Fruit fly (Drosophila melanogaster): Measurements from ENCODE around the gene CG1647.
A peak's percentile ranks its signal among the peaks of the same experiment; 100 is the strongest.

Gene CG1647

dm6 chr3R:28805164-28805563, 14.9 kb upstream of the CG1647 start (continued):
- TF ChIP-seq Ada2b (GFP tag; IDR thresholded peaks at IDR 0.05): no peak
- TF ChIP-seq CG18011 (GFP tag; optimal IDR thresholded peaks at IDR 0.05): no peak
- TF ChIP-seq tna (GFP tag; IDR thresholded peaks at IDR 0.05; ENCODE audit: partially characterized antibody): no peak
- peak; percentile 24 for TF ChIP-seq CG2120 (GFP tag; optimal IDR thresholded peaks at IDR 0.05)
- no peak for TF ChIP-seq nom (GFP tag; optimal IDR thresholded peaks at IDR 0.05)
- TF ChIP-seq sd (tag; optimal IDR thresholded peaks at IDR 0.05): no peak
- TF ChIP-seq CG12942 (GFP tag; optimal IDR thresholded peaks at IDR 0.05): no peak
- no peak for TF ChIP-seq CG32772 (GFP tag; IDR thresholded peaks at IDR 0.05)
- TF ChIP-seq CG31224 (GFP tag; IDR thresholded peaks at IDR 0.05): no peak
- no peak for TF ChIP-seq dan (GFP tag; IDR thresholded peaks at IDR 0.05)
- no peak for TF ChIP-seq slbo (GFP tag; IDR thresholded peaks at IDR 0.05)
- no peak for TF ChIP-seq scrt (GFP tag; optimal IDR thresholded peaks at IDR 0.05)
- TF ChIP-seq CG3995 (GFP tag; optimal IDR thresholded peaks at IDR 0.05): no peak
- TF ChIP-seq CkIIα-i1 (GFP tag; IDR thresholded peaks at IDR 0.05): no peak
- TF ChIP-seq trh (GFP tag; optimal IDR thresholded peaks at IDR 0.05): no peak
- peak; percentile 76 for TF ChIP-seq nmo (GFP tag; optimal IDR thresholded peaks at IDR 0.05)
- no peak for TF ChIP-seq pfk (GFP tag; optimal IDR thresholded peaks at IDR 0.05)
- TF ChIP-seq ewg (GFP tag; optimal IDR thresholded peaks at IDR 0.05): no peak
- peak; percentile 29 for TF ChIP-seq CG16815 (GFP tag; optimal IDR thresholded peaks at IDR 0.05)
- TF ChIP-seq CG9817 (tag; optimal IDR thresholded peaks at IDR 0.05): no peak
- TF ChIP-seq chm (GFP tag; IDR thresholded peaks at IDR 0.05): no peak
- TF ChIP-seq CG1529 (GFP tag; optimal IDR thresholded peaks at IDR 0.05): no peak
- no peak for TF ChIP-seq CG8359 (GFP tag; optimal IDR thresholded peaks at IDR 0.05; ENCODE audit: borderline replicate concordance)
- no peak for TF ChIP-seq Nf-YC (tag; optimal IDR thresholded peaks at IDR 0.05)
- TF ChIP-seq Xrp1 (GFP tag; IDR thresholded peaks at IDR 0.05): no peak
- TF ChIP-seq Stat92E (GFP tag; optimal IDR thresholded peaks at IDR 0.05): no peak
- TF ChIP-seq pho (GFP tag; optimal IDR thresholded peaks at IDR 0.05): no peak
- no peak for TF ChIP-seq CG3163 (GFP tag; optimal IDR thresholded peaks at IDR 0.05)
- no peak for TF ChIP-seq CG30020 (tag; optimal IDR thresholded peaks at IDR 0.05)
- no peak for TF ChIP-seq abd-A (tag; optimal IDR thresholded peaks at IDR 0.05)
- no peak for TF ChIP-seq CG17802 (tag; optimal IDR thresholded peaks at IDR 0.05)
- no peak for TF ChIP-seq fd102C (GFP tag; optimal IDR thresholded peaks at IDR 0.05)
- no peak for TF ChIP-seq p53 (GFP tag; optimal IDR thresholded peaks at IDR 0.05)
- no peak for TF ChIP-seq dimm (GFP tag; IDR thresholded peaks at IDR 0.05)
- no peak for TF ChIP-seq HmgZ (tag; optimal IDR thresholded peaks at IDR 0.05)
- no peak for TF ChIP-seq twi (tag; optimal IDR thresholded peaks at IDR 0.05)
- no peak for TF ChIP-seq CG32767 (GFP tag; IDR thresholded peaks at IDR 0.05)
- no peak for TF ChIP-seq unc-4 (GFP tag; IDR thresholded peaks at IDR 0.05; ENCODE audit: partially characterized antibody)
- no peak for TF ChIP-seq CG10959 (GFP tag; IDR thresholded peaks at IDR 0.05)
- no peak for TF ChIP-seq CG10321 (GFP tag; IDR thresholded peaks at IDR 0.05)
- TF ChIP-seq CG9797 (GFP tag; optimal IDR thresholded peaks at IDR 0.05): no peak
- peak; percentile 38 for TF ChIP-seq CG9932 (GFP tag; IDR thresholded peaks at IDR 0.05)
- TF ChIP-seq CG13296 (GFP tag; optimal IDR thresholded peaks at IDR 0.05): no peak
- TF ChIP-seq stc (GFP tag; IDR thresholded peaks at IDR 0.05): no peak
- TF ChIP-seq Kr (GFP tag; optimal IDR thresholded peaks at IDR 0.05): no peak
- TF ChIP-seq CG12391 (tag; optimal IDR thresholded peaks at IDR 0.05): peak; percentile 29
- TF ChIP-seq Poxn (GFP tag; IDR thresholded peaks at IDR 0.05): no peak
- no peak for TF ChIP-seq da (GFP tag; optimal IDR thresholded peaks at IDR 0.05)
- 0 out of 2 replicates have a peak, but pooled peaks have one; percentile 15 for TF ChIP-seq wor (GFP tag; IDR thresholded peaks at IDR 0.05)
- no peak for TF ChIP-seq CG31388 (GFP tag; optimal IDR thresholded peaks at IDR 0.05)
- no peak for TF ChIP-seq ro (GFP tag; IDR thresholded peaks at IDR 0.05)
- TF ChIP-seq yki (optimal IDR thresholded peaks at IDR 0.05): no peak
